Worm (Caenorhabditis elegans) whole organism, mixed stage, embryonic: ENCODE measurements around the gene R12B2.7.

Source experiments
- M03D4.4 ChIP-seq: sonication (generic microtip); optimal IDR thresholded peaks from 2 replicates; lab custom pipeline; 2017; ENCODE audit warnings: mild to moderate bottlenecking, missing genetic modification characterization, missing compliant biosample characterization
- elt-3 ChIP-seq: fragments of 150-350 bp; optimal IDR thresholded peaks from 2 replicates; lab custom pipeline; 2014; ENCODE audit warnings: missing biosample characterization, missing genetic modification characterization
- lin-32 ChIP-seq: fragments of 200-800 bp; sonication (Bioruptor generic); optimal IDR thresholded peaks from 2 replicates; lab custom pipeline; 2018; ENCODE audit warnings: mild to moderate bottlenecking, missing genetic modification characterization, missing compliant biosample characterization
- nhr-12 ChIP-seq: fragments of 150-350 bp; optimal IDR thresholded peaks from 2 replicates; lab custom pipeline; 2014; ENCODE audit warnings: missing biosample characterization, missing genetic modification characterization
- nhr-2 ChIP-seq: fragments of 150-350 bp; optimal IDR thresholded peaks from 2 replicates; lab custom pipeline; 2014; ENCODE audit warnings: missing biosample characterization, missing genetic modification characterization
- nhr-76 ChIP-seq: sonication (generic microtip); optimal IDR thresholded peaks from 2 replicates; lab custom pipeline; 2017; ENCODE audit warnings: missing biosample characterization, missing genetic modification characterization
- snpc-4 ChIP-seq: fragments of 150-350 bp; optimal IDR thresholded peaks from 2 replicates; lab custom pipeline; 2014; ENCODE audit warnings: missing biosample characterization, missing genetic modification characterization
- sptf-1 ChIP-seq: sonication (generic microtip); optimal IDR thresholded peaks from 2 replicates; lab custom pipeline; 2017; ENCODE audit warnings: mild to moderate bottlenecking, missing genetic modification characterization, moderate library complexity, missing compliant biosample characterization
- unc-62 ChIP-seq: fragments of 150-350 bp; optimal IDR thresholded peaks from 2 replicates; lab custom pipeline; 2014; ENCODE audit warnings: missing biosample characterization, missing genetic modification reagents, missing genetic modification characterization
- zip-8 ChIP-seq: fragments of 150-350 bp; optimal IDR thresholded peaks from 2 replicates; lab custom pipeline; 2014; ENCODE audit warnings: missing biosample characterization, missing genetic modification characterization
- ztf-11 ChIP-seq: fragments of 150-350 bp; optimal IDR thresholded peaks from 2 replicates; lab custom pipeline; 2014; ENCODE audit warnings: missing biosample characterization, missing genetic modification characterization

DNA sequence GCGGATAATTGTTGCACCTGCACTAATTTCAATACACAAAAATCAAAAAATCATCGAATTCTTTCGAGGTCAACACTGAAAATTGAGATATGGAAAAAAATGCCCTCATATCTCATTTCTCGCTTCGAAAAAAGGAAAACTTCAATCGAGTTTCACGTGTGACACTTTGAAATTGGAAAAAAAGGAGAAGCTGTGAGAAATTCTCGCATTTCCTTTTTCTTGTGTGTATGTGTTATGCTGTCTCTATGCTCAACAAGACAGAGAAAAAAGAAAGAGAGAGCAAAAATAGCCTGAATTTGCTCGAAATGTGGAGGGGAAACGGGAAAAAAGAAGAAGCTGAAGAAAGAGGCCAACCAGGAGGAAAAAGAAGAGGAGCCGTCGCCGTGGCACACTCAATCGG lies 31.6 kb downstream of the R12B2.7 start:
- no peak for TF ChIP-seq lin-32 (GFP tag; lab: Kevin White, UChicago)
- TF ChIP-seq nhr-2 = no peak
- no peak for TF ChIP-seq nhr-76 (tag; lab: Kevin White, UChicago)
- TF ChIP-seq snpc-4 (tag; lab: Kevin White, UChicago) = no peak
- no peak for TF ChIP-seq ztf-11 (tag; lab: Kevin White, UChicago)
- TF ChIP-seq unc-62 (GFP tag; lab: Kevin White, UChicago) = no peak
- no peak for TF ChIP-seq zip-8 (tag; lab: Kevin White, UChicago)
- no peak for TF ChIP-seq sptf-1
- no peak for TF ChIP-seq elt-3 (tag; lab: Kevin White, UChicago)
- no peak for TF ChIP-seq nhr-12 (tag; lab: Kevin White, UChicago)
- TF ChIP-seq M03D4.4 (tag; lab: Kevin White, UChicago) = no peak
